Fruit fly (Drosophila melanogaster): ENCODE data around the gene opm.

dm6 chrX:15075485-15076037 is 9.3 kb upstream of the opm start:
- TF ChIP-seq CG12605 (GFP tag; IDR thresholded peaks at IDR 0.05) (no peak), Ets98B (GFP tag; IDR thresholded peaks at IDR 0.05) (no peak), Pif1A (GFP tag; optimal IDR thresholded peaks at IDR 0.05) (no peak)

Data from whole organism, pupa.